Worm (Caenorhabditis elegans) whole organism, young adult: ENCODE measurements around the gene C51E3.10.
A peak's percentile ranks its signal among the peaks of the same experiment; 100 is the strongest.

ENCODE experiments used
- B0336.3 ChIP-seq: fragments of 200-800 bp; sonication (Bioruptor generic); IDR thresholded peaks from 2 replicates; pipeline ENCODE4 v1.3.6; 2022; ENCODE audit warnings: missing genetic modification characterization, missing compliant biosample characterization
- F23B12.7 ChIP-seq: sonication (generic microtip); optimal IDR thresholded peaks from 2 replicates; lab custom pipeline; 2017; ENCODE audit warnings: missing genetic modification characterization, mild to moderate bottlenecking, missing compliant biosample characterization, antibody characterized with exemption, moderate library complexity; ENCODE audit not compliant: insufficient read depth
- F49E8.2 ChIP-seq: sonication (generic microtip); optimal IDR thresholded peaks from 3 replicates; lab custom pipeline; 2017; ENCODE audit warnings: missing genetic modification characterization, mild to moderate bottlenecking, missing compliant biosample characterization, antibody characterized with exemption, moderate library complexity; ENCODE audit not compliant: insufficient read depth
- K11D2.4 ChIP-seq: fragments of 200-800 bp; sonication (Bioruptor generic); IDR thresholded peaks from 2 replicates; pipeline ENCODE4 v1.3.6; 2022; ENCODE audit warnings: missing genetic modification reagents, missing genetic modification characterization, missing compliant biosample characterization
- akir-1 ChIP-seq: fragments of 200-800 bp; sonication (Bioruptor generic); optimal IDR thresholded peaks from 2 replicates; lab custom pipeline; 2018; ENCODE audit warnings: mild to moderate bottlenecking, missing genetic modification characterization, moderate library complexity, missing compliant biosample characterization
- ceh-91 ChIP-seq: fragments of 200-800 bp; sonication (Bioruptor generic); IDR thresholded peaks from 2 replicates; pipeline ENCODE4 v1.3.6; 2022; ENCODE audit warnings: missing genetic modification reagents, missing genetic modification characterization, missing compliant biosample characterization
- madf-8 ChIP-seq: fragments of 200-800 bp; sonication (Bioruptor generic); conservative IDR thresholded peaks from 2 replicates; pipeline ENCODE4 v1.3.6; 2022; ENCODE audit warnings: missing genetic modification reagents, missing genetic modification characterization, missing compliant biosample characterization
- mcd-1 ChIP-seq: fragments of 200-800 bp; sonication (Bioruptor generic); IDR thresholded peaks from 2 replicates; pipeline ENCODE4 v1.3.6; 2022; ENCODE audit warnings: missing genetic modification reagents, missing genetic modification characterization, missing compliant biosample characterization
- mes-4 ChIP-seq: sonication (generic microtip); optimal IDR thresholded peaks from 2 replicates; lab custom pipeline; 2016; ENCODE audit warnings: missing genotype, missing genetic modification characterization, missing compliant biosample characterization
- nfya-2 ChIP-seq: fragments of 200-800 bp; sonication (Bioruptor generic); IDR thresholded peaks from 2 replicates; pipeline ENCODE4 v1.3.6; 2022; ENCODE audit warnings: missing genetic modification reagents, missing genetic modification characterization, missing compliant biosample characterization
- repo-1 ChIP-seq: sonication (generic microtip); optimal IDR thresholded peaks from 2 replicates; lab custom pipeline; 2017; ENCODE audit warnings: mild to moderate bottlenecking, missing genetic modification characterization, missing compliant biosample characterization
- snpc-1.3 ChIP-seq: sonication (generic microtip); optimal IDR thresholded peaks from 2 replicates; lab custom pipeline; 2017; ENCODE audit warnings: missing genetic modification characterization, mild to moderate bottlenecking, missing compliant biosample characterization, antibody characterized with exemption, moderate library complexity, missing genotype, missing genetic modification reagents; ENCODE audit not compliant: insufficient read depth
- unc-130 ChIP-seq: sonication (generic microtip); optimal IDR thresholded peaks from 2 replicates; lab custom pipeline; 2016; ENCODE audit warnings: missing genetic modification reagents, missing genetic modification characterization, missing compliant biosample characterization
- zfh-2 ChIP-seq: fragments of 200-800 bp; sonication (Bioruptor generic); conservative IDR thresholded peaks from 2 replicates; pipeline ENCODE4 v1.3.6; 2022; ENCODE audit warnings: missing genetic modification reagents, missing genetic modification characterization, missing compliant biosample characterization

ce11 chrV:10174632-10175075, 13.7 kb upstream of the C51E3.10 start:
- peak; percentile 61 for TF ChIP-seq mcd-1 (GFP tag; lab: Robert Waterston, UW)
- no peak for TF ChIP-seq F49E8.2
- no peak for TF ChIP-seq madf-8 (GFP tag; lab: Robert Waterston, UW)
- no peak for TF ChIP-seq snpc-1.3 (tag; lab: Kevin White, UChicago)
- no peak for TF ChIP-seq ceh-91 (GFP tag; lab: Robert Waterston, UW)
- TF ChIP-seq akir-1 = no peak
- 0 out of 2 replicates have a peak, but pooled peaks have one; percentile 17 for TF ChIP-seq B0336.3 (GFP tag; lab: Robert Waterston, UW)
- no peak for TF ChIP-seq unc-130
- no peak for TF ChIP-seq zfh-2 (GFP tag; lab: Robert Waterston, UW)
- no peak for TF ChIP-seq mes-4 (tag; lab: Kevin White, UChicago)
- no peak for TF ChIP-seq F23B12.7 (tag; lab: Kevin White, UChicago)
- TF ChIP-seq nfya-2 = no peak
- no peak for TF ChIP-seq repo-1 (tag; lab: Kevin White, UChicago)
- no peak; the same call in 1 of the 2 replicates for TF ChIP-seq K11D2.4 (GFP tag; lab: Robert Waterston, UW)
